Fruit fly (Drosophila melanogaster) whole organism, prepupa: ENCODE data around the gene Gr28b.

Source experiments
- Hr39 ChIP-seq: fragments of 200-800 bp; sonication (Bioruptor generic); optimal IDR thresholded peaks from 2 replicates; lab custom pipeline; 2016; ENCODE audit warnings: missing biosample characterization, missing genetic modification characterization
- Lpt ChIP-seq: fragments of 200-800 bp; sonication (Bioruptor generic); optimal IDR thresholded peaks from 3 replicates; lab custom pipeline; 2016; ENCODE audit warnings: missing biosample characterization, missing genetic modification characterization

DNA sequence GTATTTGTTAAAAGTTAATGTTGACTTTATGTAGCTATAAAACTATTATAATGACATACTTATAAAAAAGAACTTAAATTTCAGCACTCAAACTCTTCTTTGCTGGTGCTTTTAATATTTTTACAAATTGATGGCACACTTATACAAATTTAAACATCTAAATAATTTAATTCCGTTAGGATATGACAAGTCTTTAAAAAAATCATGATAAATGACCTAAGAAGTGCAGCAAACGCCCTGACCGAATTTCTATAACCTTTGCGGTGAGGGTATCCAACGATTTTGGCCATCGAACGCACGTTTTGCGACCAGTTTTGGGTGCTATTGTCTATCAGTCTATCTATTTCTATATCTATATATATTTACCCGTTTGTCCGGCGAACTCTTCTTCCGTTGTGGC lies 19.1 kb downstream of the Gr28b start:
- TF ChIP-seq Hr39 (GFP tag; lab: Kevin White, UChicago) (no peak), Lpt (no peak)
